Worm (Caenorhabditis elegans) whole organism, young adult: ENCODE results near the gene R10E4.9.
A peak's percentile ranks its signal among the peaks of the same experiment; 100 is the strongest.

ENCODE experiments used
- B0019.2 ChIP-seq: fragments of 200-800 bp; sonication (Bioruptor generic); conservative IDR thresholded peaks from 2 replicates; pipeline ENCODE4 v1.3.6; 2022; ENCODE audit warnings: missing genetic modification reagents, missing genetic modification characterization, missing compliant biosample characterization
- B0035.1 ChIP-seq: sonication (generic microtip); optimal IDR thresholded peaks from 2 replicates; lab custom pipeline; 2016; ENCODE audit warnings: missing genetic modification characterization, mild to moderate bottlenecking, missing compliant biosample characterization, missing genotype, missing genetic modification reagents
- C06A6.2 ChIP-seq: fragments of 200-800 bp; sonication (Bioruptor generic); conservative IDR thresholded peaks from 2 replicates; pipeline ENCODE4 v1.3.6; 2022; ENCODE audit warnings: missing genetic modification characterization, missing compliant biosample characterization
- F33H1.4 ChIP-seq: fragments of 200-800 bp; sonication (Bioruptor generic); IDR thresholded peaks from 2 replicates; pipeline ENCODE4 v1.3.6; 2022; ENCODE audit warnings: missing genetic modification reagents, missing genetic modification characterization, missing compliant biosample characterization
- F55B11.4 ChIP-seq: sonication (generic microtip); optimal IDR thresholded peaks from 2 replicates; lab custom pipeline; 2016; ENCODE audit warnings: missing compliant biosample characterization, missing genetic modification characterization, borderline replicate concordance; ENCODE audit not compliant: insufficient read depth
- K11D2.4 ChIP-seq: fragments of 200-800 bp; sonication (Bioruptor generic); IDR thresholded peaks from 2 replicates; pipeline ENCODE4 v1.3.6; 2022; ENCODE audit warnings: missing genetic modification reagents, missing genetic modification characterization, missing compliant biosample characterization
- K12H6.12 ChIP-seq: fragments of 200-800 bp; sonication (Bioruptor generic); optimal IDR thresholded peaks from 2 replicates; lab custom pipeline; 2018; ENCODE audit warnings: mild to moderate bottlenecking, missing genetic modification characterization, missing compliant biosample characterization
- Y53G8AR.9 ChIP-seq: fragments of 200-800 bp; sonication (Bioruptor generic); conservative IDR thresholded peaks from 2 replicates; pipeline ENCODE4 v1.3.6; 2022; ENCODE audit warnings: missing genetic modification reagents, missing genetic modification characterization, missing compliant biosample characterization
- Y56A3A.18 ChIP-seq: fragments of 200-800 bp; sonication (Bioruptor generic); IDR thresholded peaks from 2 replicates; pipeline ENCODE4 v1.3.6; 2022; ENCODE audit warnings: missing genetic modification reagents, missing genetic modification characterization, missing compliant biosample characterization
- Y95B8A.8 ChIP-seq: fragments of 200-800 bp; sonication (Bioruptor generic); IDR thresholded peaks from 2 replicates; pipeline ENCODE4 v1.3.6; 2022; ENCODE audit warnings: missing genetic modification reagents, missing genetic modification characterization, missing compliant biosample characterization
- ama-1 ChIP-seq, 3 experiments: fragments of 150-350 bp in 1 of 3; sonication (generic microtip) in 2 of 3; optimal IDR thresholded peaks; 2 replicates each; lab custom pipeline; 2014 to 2018; ENCODE audit warnings: missing biosample characterization in 2 of 3, missing genetic modification characterization in 2 of 3, missing genetic modification reagents in 2 of 3
- athp-1 ChIP-seq: sonication (generic microtip); optimal IDR thresholded peaks from 2 replicates; lab custom pipeline; 2017; ENCODE audit warnings: mild to moderate bottlenecking, missing genetic modification characterization, missing compliant biosample characterization
- attf-3 ChIP-seq: fragments of 200-800 bp; sonication (Bioruptor generic); conservative IDR thresholded peaks from 2 replicates; pipeline ENCODE4 v1.3.6; 2022; ENCODE audit warnings: missing genetic modification reagents, missing genetic modification characterization, missing compliant biosample characterization
- attf-6 ChIP-seq: fragments of 200-800 bp; sonication (Bioruptor generic); IDR thresholded peaks from 2 replicates; pipeline ENCODE4 v1.3.6; 2022; ENCODE audit warnings: missing genetic modification reagents, missing genetic modification characterization, missing compliant biosample characterization
- ccch-3 ChIP-seq: fragments of 200-800 bp; sonication (Bioruptor generic); optimal IDR thresholded peaks from 2 replicates; lab custom pipeline; 2018; ENCODE audit warnings: mild to moderate bottlenecking, missing genetic modification characterization, missing compliant biosample characterization
- cebp-1 ChIP-seq, 2 experiments: fragments of 200-800 bp in 1 of 2; sonication (Bioruptor generic) in 1 of 2; sonication (generic microtip) in 1 of 2; IDR thresholded peaks in 1 of 2; optimal IDR thresholded peaks in 1 of 2; 2 replicates each; pipeline versions ENCODE4 v1.3.6 to Lab custom; 2017 to 2022; ENCODE audit warnings: missing compliant biosample characterization in 2 of 2, missing genetic modification characterization in 2 of 2, mild to moderate bottlenecking in 1 of 2, missing genetic modification reagents in 1 of 2, moderate library complexity in 1 of 2
- die-1 ChIP-seq: sonication (generic microtip); optimal IDR thresholded peaks from 2 replicates; lab custom pipeline; 2016; ENCODE audit warnings: missing genotype, mild to moderate bottlenecking, missing genetic modification characterization, missing compliant biosample characterization
- dox-1 ChIP-seq: fragments of 200-800 bp; sonication (Bioruptor generic); IDR thresholded peaks from 2 replicates; pipeline ENCODE4 v1.3.6; 2022; ENCODE audit warnings: missing genetic modification reagents, missing genetic modification characterization, missing compliant biosample characterization
- efl-1 ChIP-seq: fragments of 150-350 bp; optimal IDR thresholded peaks from 2 replicates; lab custom pipeline; 2014; ENCODE audit warnings: missing biosample characterization, missing genetic modification reagents, missing genetic modification characterization
- egl-44 ChIP-seq: fragments of 200-800 bp; sonication (Bioruptor generic); IDR thresholded peaks from 2 replicates; pipeline ENCODE4 v1.3.6; 2022; ENCODE audit warnings: missing genetic modification reagents, missing genetic modification characterization, missing compliant biosample characterization
- fkh-3 ChIP-seq: sonication (generic microtip); optimal IDR thresholded peaks from 2 replicates; lab custom pipeline; 2016; ENCODE audit warnings: mild to moderate bottlenecking, missing genetic modification characterization, missing compliant biosample characterization
- hlh-26 ChIP-seq: fragments of 200-800 bp; sonication (Bioruptor generic); conservative IDR thresholded peaks from 2 replicates; pipeline ENCODE4 v1.3.6; 2022; ENCODE audit warnings: missing genetic modification reagents, missing genetic modification characterization, missing compliant biosample characterization
- hmg-1.2 ChIP-seq: fragments of 200-800 bp; sonication (Bioruptor generic); IDR thresholded peaks from 2 replicates; pipeline ENCODE4 v1.3.6; 2022; ENCODE audit warnings: missing genetic modification reagents, missing genetic modification characterization, missing compliant biosample characterization
- lin-35 ChIP-seq, 3 experiments: fragments of 150-350 bp in 2 of 3; sonication (generic microtip) in 1 of 3; optimal IDR thresholded peaks; 2 replicates each; lab custom pipeline; 2014 to 2018; ENCODE audit warnings: missing biosample characterization in 3 of 3, missing genetic modification characterization in 3 of 3, missing genetic modification reagents in 3 of 3
- lin-40 ChIP-seq: sonication (generic microtip); optimal IDR thresholded peaks from 2 replicates; lab custom pipeline; 2016; ENCODE audit warnings: missing genetic modification characterization, mild to moderate bottlenecking, missing compliant biosample characterization, missing genotype, missing genetic modification reagents
- lin-54 ChIP-seq: fragments of 200-800 bp; sonication (Bioruptor generic); optimal IDR thresholded peaks from 2 replicates; lab custom pipeline; 2018; ENCODE audit warnings: mild to moderate bottlenecking, missing genetic modification characterization, missing compliant biosample characterization
- lsy-27 ChIP-seq: sonication (generic microtip); optimal IDR thresholded peaks from 2 replicates; lab custom pipeline; 2017; ENCODE audit warnings: missing genetic modification characterization, mild to moderate bottlenecking, missing compliant biosample characterization, antibody characterized with exemption, missing genotype, borderline replicate concordance; ENCODE audit not compliant: insufficient read depth
- madf-10 ChIP-seq: sonication (generic microtip); optimal IDR thresholded peaks from 2 replicates; lab custom pipeline; 2016; ENCODE audit warnings: mild to moderate bottlenecking, missing genetic modification characterization, missing compliant biosample characterization
- mcd-1 ChIP-seq: fragments of 200-800 bp; sonication (Bioruptor generic); IDR thresholded peaks from 2 replicates; pipeline ENCODE4 v1.3.6; 2022; ENCODE audit warnings: missing genetic modification reagents, missing genetic modification characterization, missing compliant biosample characterization
- mxl-1 ChIP-seq: sonication (generic microtip); optimal IDR thresholded peaks from 2 replicates; lab custom pipeline; 2016; ENCODE audit warnings: missing genetic modification characterization, missing compliant biosample characterization
- nfya-2 ChIP-seq: fragments of 200-800 bp; sonication (Bioruptor generic); IDR thresholded peaks from 2 replicates; pipeline ENCODE4 v1.3.6; 2022; ENCODE audit warnings: missing genetic modification reagents, missing genetic modification characterization, missing compliant biosample characterization
- nfyb-1 ChIP-seq: fragments of 200-800 bp; sonication (Bioruptor generic); IDR thresholded peaks from 2 replicates; pipeline ENCODE4 v1.3.6; 2022; ENCODE audit warnings: missing genetic modification reagents, missing genetic modification characterization, missing compliant biosample characterization
- nhr-179 ChIP-seq: sonication (generic microtip); optimal IDR thresholded peaks from 2 replicates; lab custom pipeline; 2016; ENCODE audit warnings: mild to moderate bottlenecking, missing genetic modification characterization, missing compliant biosample characterization
- nhr-80 ChIP-seq: sonication (generic microtip); optimal IDR thresholded peaks from 2 replicates; lab custom pipeline; 2016; ENCODE audit warnings: missing genetic modification characterization, missing compliant biosample characterization
- nhr-90 ChIP-seq: sonication (generic microtip); optimal IDR thresholded peaks from 2 replicates; lab custom pipeline; 2016; ENCODE audit warnings: missing genotype, mild to moderate bottlenecking, missing genetic modification characterization, missing compliant biosample characterization
- pha-4 ChIP-seq: fragments of 150-350 bp; sonication (generic microtip); optimal IDR thresholded peaks from 2 replicates; lab custom pipeline; 2014; ENCODE audit warnings: missing biosample characterization, missing genetic modification reagents, missing genetic modification characterization
- snpc-1.3 ChIP-seq: sonication (generic microtip); optimal IDR thresholded peaks from 2 replicates; lab custom pipeline; 2017; ENCODE audit warnings: missing genetic modification characterization, mild to moderate bottlenecking, missing compliant biosample characterization, antibody characterized with exemption, moderate library complexity, missing genotype, missing genetic modification reagents; ENCODE audit not compliant: insufficient read depth
- tbp1 ChIP-seq: fragments of 200-800 bp; sonication (Bioruptor generic); optimal IDR thresholded peaks from 2 replicates; lab custom pipeline; 2018; ENCODE audit warnings: mild to moderate bottlenecking, missing genetic modification characterization, missing compliant biosample characterization
- tlf-1 ChIP-seq: fragments of 200-800 bp; sonication (Bioruptor generic); optimal IDR thresholded peaks from 2 replicates; lab custom pipeline; 2018; ENCODE audit warnings: mild to moderate bottlenecking, missing genetic modification characterization, missing compliant biosample characterization
- unc-130 ChIP-seq: sonication (generic microtip); optimal IDR thresholded peaks from 2 replicates; lab custom pipeline; 2016; ENCODE audit warnings: missing genetic modification reagents, missing genetic modification characterization, missing compliant biosample characterization
- zfh-2 ChIP-seq: fragments of 200-800 bp; sonication (Bioruptor generic); conservative IDR thresholded peaks from 2 replicates; pipeline ENCODE4 v1.3.6; 2022; ENCODE audit warnings: missing genetic modification reagents, missing genetic modification characterization, missing compliant biosample characterization

R10E4.9 gene

ce11 chrIII:4343070-4343469 is 40.9 kb upstream of the R10E4.9 start, which contains the start of the genes B0285.3 and lcmt-1 (continued):
- no peak for TF ChIP-seq lsy-27
- no peak for TF ChIP-seq C06A6.2 (GFP tag; lab: Robert Waterston, UW)
- no peak for TF ChIP-seq nhr-179 (tag; lab: Kevin White, UChicago)
- 0 out of 2 replicates have a peak, but pooled peaks have one; percentile 39 for TF ChIP-seq F33H1.4 (GFP tag; lab: Robert Waterston, UW)
- no peak for TF ChIP-seq nhr-90 (tag; lab: Kevin White, UChicago)
- no peak for TF ChIP-seq mxl-1 (tag; lab: Kevin White, UChicago)
- no peak for TF ChIP-seq tbp1
- TF ChIP-seq ccch-3, result no peak
- TF ChIP-seq efl-1, result no peak
- TF ChIP-seq hlh-26 (GFP tag; lab: Robert Waterston, UW), result no peak
- TF ChIP-seq egl-44, result no peak
- TF ChIP-seq K11D2.4 (GFP tag; lab: Robert Waterston, UW), result no peak
- TF ChIP-seq unc-130 (GFP tag; lab: Kevin White, UChicago), result peak; percentile 21
- TF ChIP-seq, all 124 proteins: peak for 4

- TF ChIP-seq cebp-1 (GFP tag; IDR thresholded peaks at IDR 0.05; lab: Robert Waterston, UW) (no peak), cebp-1 (tag; optimal IDR thresholded peaks at IDR 0.05; lab: Kevin White, UChicago) (peak; percentile 34), hmg-1.2 (peak; percentile 59; the same call in 1 of the 2 replicates), lin-35 (GFP tag; optimal IDR thresholded peaks at IDR 0.05; lab: Kevin White, UChicago) (peak in 1 of 3 experiments; percentile 28), attf-6 (GFP tag; lab: Robert Waterston, UW) (no peak), zfh-2 (GFP tag; lab: Robert Waterston, UW) (peak; percentile 87), lin-40 (peak; percentile 26), F55B11.4 (tag; lab: Kevin White, UChicago) (no peak)
Observed at ce11 chrIII:4335614-4336013, 33.4 kb upstream of the R10E4.9 start.

- peak; percentile 93 for TF ChIP-seq hmg-1.2
- no peak for TF ChIP-seq mcd-1 (GFP tag; lab: Robert Waterston, UW)
- TF ChIP-seq snpc-1.3 (tag; lab: Kevin White, UChicago), result peak; percentile 60
- TF ChIP-seq madf-10, result no peak
- TF ChIP-seq nhr-80, result peak; percentile 7
- TF ChIP-seq lin-54 (GFP tag; lab: Kevin White, UChicago), result no peak
- TF ChIP-seq nfya-2, result no peak
- TF ChIP-seq dox-1 (GFP tag; lab: Robert Waterston, UW), result peak; percentile 37; the same call in 1 of the 2 replicates
- TF ChIP-seq ama-1 (optimal IDR thresholded peaks at IDR 0.05; lab: Kevin White, UChicago), result no peak
- no peak for TF ChIP-seq ama-1 (GFP tag; optimal IDR thresholded peaks at IDR 0.05; lab: Kevin White, UChicago)
Observed at ce11 chrIII:4332543-4333042, 30.4 kb upstream of the R10E4.9 start, which contains the start of gene cdk-12. Gene cdk-12 (plus strand): TSS chrIII:4332992.

- TF ChIP-seq dox-1 (GFP tag; lab: Robert Waterston, UW), result no peak
- no peak for TF ChIP-seq Y95B8A.8 (GFP tag; lab: Robert Waterston, UW)
- TF ChIP-seq athp-1, result no peak
- no peak for TF ChIP-seq B0035.1 (tag; lab: Kevin White, UChicago)
- TF ChIP-seq pha-4, result no peak
- no peak for TF ChIP-seq die-1 (tag; lab: Kevin White, UChicago)
- no peak for TF ChIP-seq Y56A3A.18 (GFP tag; lab: Robert Waterston, UW)
- TF ChIP-seq lin-54 (GFP tag; lab: Kevin White, UChicago), result no peak
- no peak for TF ChIP-seq tlf-1 (GFP tag; lab: Kevin White, UChicago)
- TF ChIP-seq B0019.2, result no peak
- TF ChIP-seq fkh-3 (tag; lab: Kevin White, UChicago), result no peak
- TF ChIP-seq attf-3 (GFP tag; lab: Robert Waterston, UW), result no peak
- TF ChIP-seq K12H6.12 (tag; lab: Kevin White, UChicago), result no peak
- no peak for TF ChIP-seq nfyb-1 (GFP tag; lab: Robert Waterston, UW)
- TF ChIP-seq Y53G8AR.9, result no peak
Observed at ce11 chrIII:4330984-4331383, 28.8 kb upstream of the R10E4.9 start, which contains the start of gene gly-6. Gene gly-6 (minus strand): TSS chrIII:4331228.
